Worm (Caenorhabditis elegans) whole organism, young adult: Measurements from ENCODE around the gene F49E2.5.

Source experiments
- B0261.1 ChIP-seq: sonication (generic microtip); optimal IDR thresholded peaks from 2 replicates; lab custom pipeline; 2016; ENCODE audit warnings: mild to moderate bottlenecking, missing genetic modification characterization, moderate library complexity, missing compliant biosample characterization
- C06A6.2 ChIP-seq: fragments of 200-800 bp; sonication (Bioruptor generic); conservative IDR thresholded peaks from 2 replicates; pipeline ENCODE4 v1.3.6; 2022; ENCODE audit warnings: missing genetic modification characterization, missing compliant biosample characterization
- C17E4.6 ChIP-seq: fragments of 200-800 bp; sonication (Bioruptor generic); IDR thresholded peaks from 2 replicates; pipeline ENCODE4 v1.3.6; 2022; ENCODE audit warnings: missing genetic modification reagents, missing genetic modification characterization, missing compliant biosample characterization
- D2030.7 ChIP-seq: fragments of 200-800 bp; sonication (Bioruptor generic); IDR thresholded peaks from 2 replicates; pipeline ENCODE4 v1.3.6; 2022; ENCODE audit warnings: missing genetic modification reagents, missing genetic modification characterization, missing compliant biosample characterization
- F23B12.7 ChIP-seq: sonication (generic microtip); optimal IDR thresholded peaks from 2 replicates; lab custom pipeline; 2017; ENCODE audit warnings: missing genetic modification characterization, mild to moderate bottlenecking, missing compliant biosample characterization, antibody characterized with exemption, moderate library complexity; ENCODE audit not compliant: insufficient read depth
- F33H1.4 ChIP-seq: fragments of 200-800 bp; sonication (Bioruptor generic); IDR thresholded peaks from 2 replicates; pipeline ENCODE4 v1.3.6; 2022; ENCODE audit warnings: missing genetic modification reagents, missing genetic modification characterization, missing compliant biosample characterization
- K11D2.4 ChIP-seq: fragments of 200-800 bp; sonication (Bioruptor generic); IDR thresholded peaks from 2 replicates; pipeline ENCODE4 v1.3.6; 2022; ENCODE audit warnings: missing genetic modification reagents, missing genetic modification characterization, missing compliant biosample characterization
- K12H6.12 ChIP-seq: fragments of 200-800 bp; sonication (Bioruptor generic); optimal IDR thresholded peaks from 2 replicates; lab custom pipeline; 2018; ENCODE audit warnings: mild to moderate bottlenecking, missing genetic modification characterization, missing compliant biosample characterization
- T07F8.4 ChIP-seq: sonication (generic microtip); optimal IDR thresholded peaks from 2 replicates; lab custom pipeline; 2016; ENCODE audit warnings: mild to moderate bottlenecking, missing genetic modification characterization, moderate library complexity, missing compliant biosample characterization
- ZK185.1 ChIP-seq: sonication (generic microtip); optimal IDR thresholded peaks from 2 replicates; lab custom pipeline; 2016; ENCODE audit warnings: mild to moderate bottlenecking, missing genetic modification characterization, missing compliant biosample characterization; ENCODE audit not compliant: poor library complexity, severe bottlenecking
- ccch-3 ChIP-seq: fragments of 200-800 bp; sonication (Bioruptor generic); optimal IDR thresholded peaks from 2 replicates; lab custom pipeline; 2018; ENCODE audit warnings: mild to moderate bottlenecking, missing genetic modification characterization, missing compliant biosample characterization
- cebp-2 ChIP-seq: fragments of 200-800 bp; sonication (Bioruptor generic); IDR thresholded peaks from 2 replicates; pipeline ENCODE4 v1.3.6; 2022; ENCODE audit warnings: missing genetic modification characterization, missing compliant biosample characterization
- ceh-100 ChIP-seq: fragments of 200-800 bp; sonication (Bioruptor generic); IDR thresholded peaks from 2 replicates; pipeline ENCODE4 v1.3.6; 2022; ENCODE audit warnings: missing genetic modification reagents, missing genetic modification characterization, missing compliant biosample characterization
- chd-7 ChIP-seq: sonication (generic microtip); optimal IDR thresholded peaks from 2 replicates; lab custom pipeline; 2016; ENCODE audit warnings: mild to moderate bottlenecking, missing genetic modification characterization, moderate library complexity, missing compliant biosample characterization
- dox-1 ChIP-seq: fragments of 200-800 bp; sonication (Bioruptor generic); IDR thresholded peaks from 2 replicates; pipeline ENCODE4 v1.3.6; 2022; ENCODE audit warnings: missing genetic modification reagents, missing genetic modification characterization, missing compliant biosample characterization
- dpl-1 ChIP-seq: fragments of 150-350 bp; optimal IDR thresholded peaks from 2 replicates; lab custom pipeline; 2014; ENCODE audit warnings: missing biosample characterization, missing genetic modification reagents, missing genetic modification characterization
- ekl-4 ChIP-seq: fragments of 200-800 bp; sonication (Bioruptor generic); IDR thresholded peaks from 2 replicates; pipeline ENCODE4 v1.3.6; 2022; ENCODE audit warnings: missing genetic modification reagents, missing genetic modification characterization, missing compliant biosample characterization
- fkh-3 ChIP-seq: sonication (generic microtip); optimal IDR thresholded peaks from 2 replicates; lab custom pipeline; 2016; ENCODE audit warnings: mild to moderate bottlenecking, missing genetic modification characterization, missing compliant biosample characterization
- hmg-20 ChIP-seq: fragments of 200-800 bp; sonication (Bioruptor generic); IDR thresholded peaks from 2 replicates; pipeline ENCODE4 v1.3.6; 2022; ENCODE audit warnings: missing genetic modification reagents, missing genetic modification characterization, missing compliant biosample characterization
- lag-1 ChIP-seq: fragments of 200-800 bp; sonication (Bioruptor generic); IDR thresholded peaks from 2 replicates; pipeline ENCODE4 v1.3.6; 2022; ENCODE audit warnings: missing genetic modification reagents, missing genetic modification characterization, missing compliant biosample characterization
- lsy-27 ChIP-seq: sonication (generic microtip); optimal IDR thresholded peaks from 2 replicates; lab custom pipeline; 2017; ENCODE audit warnings: missing genetic modification characterization, mild to moderate bottlenecking, missing compliant biosample characterization, antibody characterized with exemption, missing genotype, borderline replicate concordance; ENCODE audit not compliant: insufficient read depth
- mxl-1 ChIP-seq: sonication (generic microtip); optimal IDR thresholded peaks from 2 replicates; lab custom pipeline; 2016; ENCODE audit warnings: missing genetic modification characterization, missing compliant biosample characterization
- nhr-80 ChIP-seq: sonication (generic microtip); optimal IDR thresholded peaks from 2 replicates; lab custom pipeline; 2016; ENCODE audit warnings: missing genetic modification characterization, missing compliant biosample characterization
- rcor-1 ChIP-seq: fragments of 200-800 bp; sonication (Bioruptor generic); IDR thresholded peaks from 2 replicates; pipeline ENCODE4 v1.3.6; 2022; ENCODE audit warnings: missing genetic modification reagents, missing genetic modification characterization, missing compliant biosample characterization
- rpc-1 ChIP-seq, 2 experiments: fragments of 150-350 bp in 1 of 2; sonication (generic microtip) in 1 of 2; optimal IDR thresholded peaks; 2 replicates each; lab custom pipeline; 2014 to 2018; ENCODE audit warnings: missing biosample characterization in 1 of 2, missing genetic modification characterization in 1 of 2, missing genetic modification reagents in 1 of 2, missing genotype in 1 of 2
- sea-2 ChIP-seq: fragments of 200-800 bp; sonication (Bioruptor generic); IDR thresholded peaks from 2 replicates; pipeline ENCODE4 v1.3.6; 2022; ENCODE audit warnings: missing genetic modification characterization, missing compliant biosample characterization
- snpc-1.1 ChIP-seq: sonication (generic microtip); optimal IDR thresholded peaks from 2 replicates; lab custom pipeline; 2017; ENCODE audit warnings: missing genetic modification characterization, mild to moderate bottlenecking, missing compliant biosample characterization, antibody characterized with exemption, moderate library complexity, missing genotype, missing genetic modification reagents; ENCODE audit not compliant: insufficient read depth
- snpc-3.4 ChIP-seq: sonication (generic microtip); optimal IDR thresholded peaks from 2 replicates; lab custom pipeline; 2017; ENCODE audit warnings: missing genetic modification characterization, mild to moderate bottlenecking, missing compliant biosample characterization, antibody characterized with exemption, moderate library complexity, missing genotype, missing genetic modification reagents
- xnd-1 ChIP-seq: sonication (generic microtip); optimal IDR thresholded peaks from 2 replicates; lab custom pipeline; 2016; ENCODE audit warnings: missing genotype, missing genetic modification reagents, missing genetic modification characterization, missing compliant biosample characterization
- ztf-25 ChIP-seq: fragments of 200-800 bp; sonication (Bioruptor generic); IDR thresholded peaks from 2 replicates; pipeline ENCODE4 v1.3.6; 2022; ENCODE audit warnings: missing genetic modification reagents, missing genetic modification characterization, missing compliant biosample characterization
- ztf-28 ChIP-seq: fragments of 200-800 bp; sonication (Bioruptor generic); IDR thresholded peaks from 2 replicates; pipeline ENCODE4 v1.3.6; 2022; ENCODE audit warnings: missing genetic modification reagents, missing genetic modification characterization, missing compliant biosample characterization

The F49E2.5 gene

DNA sequence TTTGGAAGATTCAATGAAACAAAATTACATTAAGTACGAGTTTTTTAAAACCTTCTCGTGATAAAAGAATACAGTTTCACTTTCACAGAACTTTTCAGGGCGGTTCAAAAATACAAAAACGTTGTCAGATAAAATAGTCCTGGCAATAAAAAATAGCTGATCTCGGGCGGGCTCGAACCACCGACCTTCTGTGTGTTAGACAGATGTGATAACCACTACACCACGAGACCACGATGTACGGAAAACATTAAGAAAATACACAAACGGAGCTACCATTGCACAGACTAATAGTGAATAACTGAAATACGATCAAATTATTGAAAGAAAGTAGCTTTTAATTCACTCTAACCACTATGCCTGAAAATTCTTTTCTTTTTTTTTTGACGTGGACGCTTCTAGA lies 17.5 kb downstream of the F49E2.5 start (continued):
- TF ChIP-seq xnd-1 (tag; lab: Kevin White, UChicago) (no peak), chd-7 (tag; lab: Kevin White, UChicago) (peak; percentile 63), D2030.7 (GFP tag; lab: Robert Waterston, UW) (peak; percentile 57), ztf-25 (peak; percentile 74; the same call in 1 of the 2 replicates), dox-1 (GFP tag; lab: Robert Waterston, UW) (peak; percentile 53; the same call in 1 of the 2 replicates), cebp-2 (GFP tag; lab: Robert Waterston, UW) (0 out of 2 replicates have a peak, but pooled peaks have one; percentile 56), hmg-20 (GFP tag; lab: Robert Waterston, UW) (peak; percentile 77), snpc-3.4 (tag; lab: Kevin White, UChicago) (no peak), B0261.1 (peak; percentile 79), rcor-1 (peak; percentile 60), K12H6.12 (tag; lab: Kevin White, UChicago) (no peak), rpc-1 (optimal IDR thresholded peaks at IDR 0.05; lab: Kevin White, UChicago) (peak; percentile 82), rpc-1 (tag; optimal IDR thresholded peaks at IDR 0.05; lab: Kevin White, UChicago) (peak; percentile 92), snpc-1.1 (peak; percentile 36)
- TF ChIP-seq, all 124 proteins: peak for 40

DNA sequence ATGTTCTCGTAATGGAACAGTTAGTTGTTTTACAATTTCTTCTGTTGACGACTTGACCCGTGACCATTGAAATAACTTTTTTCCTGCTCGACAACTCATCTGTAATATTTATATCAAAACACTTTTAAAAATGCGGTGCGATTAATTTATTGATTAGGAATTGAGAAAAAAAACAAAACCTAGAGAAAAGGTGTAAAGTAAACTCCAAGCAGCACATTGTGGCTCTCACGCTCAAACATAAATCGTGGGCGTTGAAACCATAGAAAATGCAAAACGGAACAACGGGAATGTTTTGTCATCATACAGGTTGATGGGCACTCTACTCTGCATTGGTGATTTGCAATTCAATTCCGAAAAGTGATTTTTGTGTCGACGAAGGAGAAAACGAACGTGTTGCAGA lies 22.4 kb downstream of the F49E2.5 start, which contains the start of gene moc-5:
Gene moc-5, minus strand, starts transcription at position 101 of the 400 bp plus-strand sequence.
- TF ChIP-seq ZK185.1 (tag; lab: Kevin White, UChicago) (no peak), lsy-27 (tag; lab: Kevin White, UChicago) (no peak)

DNA sequence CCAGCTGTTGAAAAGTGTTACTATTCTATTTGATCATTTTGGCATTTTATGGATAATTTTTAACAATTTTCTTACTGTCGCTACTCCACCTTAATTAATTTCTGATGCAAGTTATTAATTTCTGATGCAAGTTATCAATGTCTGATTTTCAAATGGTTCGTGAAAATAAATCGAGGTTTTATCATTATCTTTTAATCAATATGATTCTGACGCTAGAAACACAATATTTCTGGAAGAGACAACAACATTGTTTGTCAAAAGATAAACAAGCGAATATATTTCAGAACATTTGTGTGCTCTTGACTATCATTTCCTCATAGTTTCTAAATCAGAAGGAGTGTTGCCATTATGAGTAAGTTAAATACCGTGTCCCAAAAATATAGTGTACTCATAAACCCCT lies 23.0 kb downstream of the F49E2.5 start, which contains the start of gene F49E2.2:
Gene F49E2.2, plus strand, starts transcription at position 301 of the 400 bp plus-strand sequence.
- no peak for TF ChIP-seq ztf-28 (GFP tag; lab: Robert Waterston, UW)
- TF ChIP-seq dpl-1 (GFP tag; lab: Kevin White, UChicago): no peak

DNA sequence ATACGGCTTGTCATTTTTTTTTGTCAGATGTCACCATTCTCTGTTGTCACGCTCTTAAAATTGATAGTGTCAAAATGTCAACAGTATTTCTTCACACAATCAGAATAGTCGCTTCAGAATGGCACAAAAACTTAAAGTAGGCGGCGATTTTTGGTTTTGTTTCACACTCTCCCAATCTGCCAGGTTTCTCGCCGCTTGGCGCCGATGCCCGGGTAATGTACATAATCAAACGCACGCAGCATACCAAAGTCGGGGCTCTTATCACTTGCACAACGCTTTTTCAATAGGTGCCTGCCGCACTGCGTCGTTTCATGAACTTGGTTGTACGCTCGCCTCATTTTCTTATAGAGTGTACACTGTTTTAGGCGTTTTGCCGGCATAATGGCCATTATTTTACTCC lies 25.1 kb downstream of the F49E2.5 start:
- no peak for TF ChIP-seq T07F8.4 (tag; lab: Kevin White, UChicago)
- no peak for TF ChIP-seq lag-1 (GFP tag; lab: Robert Waterston, UW)
- TF ChIP-seq nhr-80 (tag; lab: Kevin White, UChicago): peak; percentile 91
- no peak for TF ChIP-seq fkh-3 (tag; lab: Kevin White, UChicago)

DNA sequence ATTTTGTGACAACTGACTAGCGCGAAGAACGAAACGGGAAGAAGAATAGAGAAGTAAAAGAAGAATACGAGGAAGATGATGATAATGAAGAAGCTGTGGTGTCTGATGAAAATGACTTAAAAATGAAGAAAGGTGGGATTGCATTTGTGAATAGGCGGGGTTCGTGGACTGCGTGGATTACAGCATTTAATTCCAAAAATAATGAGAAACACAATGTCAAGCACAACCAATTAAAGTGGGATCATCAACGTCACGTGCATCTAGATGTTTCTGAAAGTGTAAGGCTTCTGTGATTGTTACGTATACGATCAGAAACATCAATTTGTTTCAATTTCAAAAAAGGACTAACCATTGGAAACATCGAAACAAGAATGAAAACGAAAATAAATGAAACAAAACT lies 33.5 kb downstream of the F49E2.5 start, which contains the start of gene glb-17:
Gene glb-17, minus strand, starts transcription at position 101 of the 400 bp plus-strand sequence.
- no peak for TF ChIP-seq F23B12.7
- no peak for TF ChIP-seq sea-2 (GFP tag; lab: Robert Waterston, UW)
- TF ChIP-seq ceh-100 (GFP tag; lab: Robert Waterston, UW): no peak
- TF ChIP-seq K11D2.4 (GFP tag; lab: Robert Waterston, UW): no peak
- TF ChIP-seq ccch-3 (GFP tag; lab: Kevin White, UChicago): no peak
- no peak for TF ChIP-seq C17E4.6 (GFP tag; lab: Robert Waterston, UW)
- TF ChIP-seq mxl-1: no peak
- TF ChIP-seq hmg-20 (GFP tag; lab: Robert Waterston, UW): no peak
- no peak for TF ChIP-seq C06A6.2
- TF ChIP-seq F33H1.4 (GFP tag; lab: Robert Waterston, UW): no peak
- no peak for TF ChIP-seq ekl-4 (GFP tag; lab: Robert Waterston, UW)
- no peak for TF ChIP-seq ztf-28 (GFP tag; lab: Robert Waterston, UW)
